Fruit fly (Drosophila melanogaster) whole organism: ENCODE measurements around the gene vri.

ENCODE experiments used
- CG8478 ChIP-seq: fragments of >200 bp; optimal IDR thresholded peaks from 2 replicates; lab custom pipeline; 2018; ENCODE audit warnings: inconsistent platforms
- Dll ChIP-seq: fragments of >200 bp; optimal IDR thresholded peaks from 2 replicates; lab custom pipeline; 2017
- EcR ChIP-seq, 2 experiments: fragments of >200 bp; optimal IDR thresholded peaks; 2 replicates each; lab custom pipeline; 2017; ENCODE audit warnings: missing biosample characterization in 2 of 2, missing genetic modification characterization in 2 of 2, missing genetic modification reagents in 2 of 2
- pan ChIP-seq: fragments of >200 bp; optimal IDR thresholded peaks from 2 replicates; lab custom pipeline; 2017
- psq ChIP-seq: fragments of >200 bp; optimal IDR thresholded peaks from 2 replicates; lab custom pipeline; 2017
- usp ChIP-seq: fragments of >200 bp; optimal IDR thresholded peaks from 2 replicates; lab custom pipeline; 2017; ENCODE audit warnings: missing biosample characterization, missing genetic modification characterization, mixed read lengths

DNA sequence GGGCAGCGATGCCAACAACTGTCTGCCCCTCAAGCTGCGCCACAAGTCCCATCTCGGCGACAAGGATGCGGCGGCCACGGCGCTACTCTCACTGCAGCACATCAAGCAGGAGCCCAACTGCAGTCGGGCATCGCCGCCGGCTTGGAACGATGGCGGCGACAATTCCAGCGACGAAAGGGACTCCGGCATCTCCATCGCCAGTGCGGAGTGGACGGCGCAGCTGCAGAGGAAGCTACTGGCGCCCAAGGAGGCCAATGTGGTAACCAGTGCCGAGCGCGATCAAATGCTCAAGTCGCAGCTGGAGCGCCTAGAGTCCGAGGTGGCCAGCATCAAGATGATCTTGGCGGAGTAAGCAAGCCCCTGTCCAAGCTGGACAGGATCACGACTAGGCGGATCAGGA is 20.6 kb downstream of the vri start:
- TF ChIP-seq Dll (lab: Kevin White, UChicago) (no peak), psq (lab: Kevin White, UChicago) (no peak), EcR (GFP tag; optimal IDR thresholded peaks at IDR 0.05; lab: Kevin White, UChicago) (no peak), CG8478 (lab: Kevin White, UChicago) (no peak), pan (lab: Kevin White, UChicago) (no peak), usp (GFP tag; lab: Kevin White, UChicago) (no peak)
